Fruit fly (Drosophila melanogaster) whole organism, adult: ENCODE data around the gene cbt.

Source experiments
- cnc ChIP-seq, 2 experiments: fragments of >200 bp; optimal IDR thresholded peaks; 2 replicates each; lab custom pipeline; 2017
- kay ChIP-seq: fragments of 200-800 bp; sonication (Bioruptor generic); peaks from one replicate; lab custom pipeline; 2016; ENCODE audit warnings: missing biosample characterization, missing genetic modification characterization, borderline replicate concordance

- no peak for TF ChIP-seq cnc (optimal IDR thresholded peaks at IDR 0.05; lab: Kevin White, UChicago)
- TF ChIP-seq kay (GFP tag; lab: Kevin White, UChicago), result no peak
Measured at dm6 chr2L:527689-528088, 48.2 kb upstream of the cbt start.
